Worm (Caenorhabditis elegans): ENCODE measurements around the gene F55G1.15.

- no peak for TF ChIP-seq W03F9.2 (tag; optimal IDR thresholded peaks at IDR 0.05)
- no peak for TF ChIP-seq dao-5 (tag; optimal IDR thresholded peaks at IDR 0.05)
- no peak for TF ChIP-seq him-1 (tag; optimal IDR thresholded peaks at IDR 0.05)
Observed at ce11 chrIV:7465857-7466256, 35.4 kb downstream of the F55G1.15 start, which contains the start of gene F13B6.3.

All from whole organism, L4/young adult.